Worm (Caenorhabditis elegans): ENCODE data around the gene F59A6.4.

F59A6.4 gene

DNA sequence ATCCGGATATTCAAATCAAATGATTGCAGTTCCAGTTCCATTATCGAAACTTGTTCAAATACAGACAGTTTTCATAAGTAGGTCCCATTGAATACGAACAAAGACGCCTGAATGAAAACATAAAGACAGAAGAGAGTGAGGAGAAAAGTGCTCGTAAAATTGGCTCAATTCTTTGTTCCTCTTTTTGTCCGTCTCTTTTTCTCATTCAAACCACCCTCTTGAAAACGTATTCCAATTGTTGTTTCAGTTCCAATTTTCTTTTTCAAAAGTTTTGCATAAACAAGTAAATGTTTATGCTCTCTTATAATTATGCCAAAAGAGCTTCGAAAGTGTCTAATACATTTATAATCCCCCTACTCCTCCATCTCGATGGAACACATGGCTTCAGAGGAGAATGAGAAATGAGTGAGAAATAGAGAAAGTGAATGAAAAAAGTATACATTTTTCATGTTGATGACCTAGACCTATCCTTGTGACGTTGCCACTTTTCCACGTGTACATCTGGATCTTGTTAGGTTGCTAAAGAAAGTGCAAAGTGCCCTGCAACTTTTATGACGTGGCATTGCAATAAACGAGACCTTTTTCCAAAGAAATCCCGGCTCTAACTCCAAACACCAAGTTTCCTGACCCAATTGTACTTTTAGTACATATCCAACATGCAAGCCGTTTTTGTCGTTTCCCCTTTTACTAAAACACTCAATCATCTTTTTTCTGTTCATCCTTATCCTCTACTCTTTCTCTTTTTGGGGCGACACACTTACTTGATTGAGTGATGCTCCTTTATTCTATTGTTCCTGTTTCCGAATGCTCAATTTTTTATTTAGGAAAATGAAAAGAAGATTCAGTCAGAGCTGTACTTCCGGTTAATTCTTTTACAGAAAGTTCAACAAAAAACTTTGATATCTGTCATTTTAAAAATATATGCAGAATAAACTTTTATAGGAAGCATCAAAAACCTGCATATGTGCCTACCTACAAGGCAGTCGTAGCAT, 41.6 kb downstream of the F59A6.4 start:
- TF ChIP-seq him-1 (tag; optimal IDR thresholded peaks at IDR 0.05) (no peak), dao-5 (tag; optimal IDR thresholded peaks at IDR 0.05) (no peak), W03F9.2 (tag; optimal IDR thresholded peaks at IDR 0.05) (no peak)

DNA sequence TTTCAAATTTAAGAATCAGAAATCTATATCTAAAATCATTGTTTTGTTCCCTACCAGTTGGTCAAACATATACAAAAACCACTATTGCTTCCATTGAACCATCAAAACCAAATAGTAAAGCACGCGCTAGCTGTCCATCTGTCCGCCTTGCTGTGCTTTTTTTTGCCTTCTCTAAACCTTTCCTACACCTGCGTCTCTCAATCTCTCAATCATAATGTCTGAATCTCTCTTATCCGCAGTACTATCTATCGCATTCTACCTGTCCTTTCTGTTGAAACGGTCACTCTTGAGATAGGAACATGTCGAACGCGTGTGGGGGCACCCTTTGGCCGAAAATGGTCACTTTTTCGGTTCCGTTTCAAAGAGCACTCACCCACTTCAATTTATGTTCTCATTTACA, 42.4 kb downstream of the F59A6.4 start:
- TF ChIP-seq him-1 (tag; optimal IDR thresholded peaks at IDR 0.05) (no peak), W03F9.2 (tag; optimal IDR thresholded peaks at IDR 0.05) (no peak), dao-5 (tag; optimal IDR thresholded peaks at IDR 0.05) (no peak)

DNA sequence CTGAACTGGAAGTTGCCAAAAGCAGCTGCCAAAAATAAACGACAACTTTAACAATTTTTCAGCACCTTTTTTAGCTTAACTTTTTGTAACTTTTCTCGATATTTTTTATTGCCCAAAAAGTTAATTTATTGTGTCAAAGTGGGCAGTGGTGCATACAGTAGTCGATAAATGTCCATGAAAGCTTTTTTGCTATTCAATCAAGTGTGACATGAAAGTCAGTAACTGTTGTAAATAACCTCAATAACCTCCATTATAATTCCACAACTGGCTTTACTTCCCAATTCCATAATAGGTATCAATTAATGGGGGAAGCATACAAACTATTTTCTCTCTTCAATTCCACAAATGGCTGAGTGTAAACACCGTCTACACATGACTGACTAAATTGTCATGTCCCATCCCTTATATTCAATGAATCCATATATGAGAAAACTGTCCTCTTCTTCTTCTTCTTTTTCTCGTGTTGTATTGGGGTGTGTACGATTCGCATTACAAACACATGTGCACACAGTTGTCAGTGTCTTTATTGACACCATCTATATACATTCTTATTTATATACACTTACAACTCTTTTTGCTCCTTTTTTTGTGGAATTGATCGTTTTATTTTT, 43.4 kb downstream of the F59A6.4 start:
- no peak for TF ChIP-seq dao-5 (tag; optimal IDR thresholded peaks at IDR 0.05)
- TF ChIP-seq him-1 (tag; optimal IDR thresholded peaks at IDR 0.05), result no peak
- no peak for TF ChIP-seq W03F9.2 (tag; optimal IDR thresholded peaks at IDR 0.05)

DNA sequence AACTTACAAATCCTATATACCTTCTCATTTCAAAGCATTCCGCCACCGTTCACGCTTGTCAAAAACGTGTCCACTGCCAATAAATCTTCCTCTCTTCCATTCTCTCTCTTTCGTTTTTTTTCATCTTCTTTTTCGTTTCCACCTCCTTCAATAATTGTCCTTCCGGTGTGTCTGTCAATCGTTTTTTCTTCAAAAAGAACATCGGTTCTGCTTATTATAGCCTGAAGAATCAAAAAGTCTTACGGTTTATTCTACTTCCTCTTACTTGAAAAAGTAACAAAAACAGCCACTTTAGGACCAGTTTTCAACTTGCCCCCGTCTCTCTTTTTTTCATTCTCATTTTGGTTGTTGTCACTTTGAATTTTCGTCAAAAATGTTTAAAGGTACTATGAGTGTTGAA, 44.4 kb downstream of the F59A6.4 start:
- TF ChIP-seq him-1 (tag; optimal IDR thresholded peaks at IDR 0.05) (no peak), W03F9.2 (tag; optimal IDR thresholded peaks at IDR 0.05) (no peak), dao-5 (tag; optimal IDR thresholded peaks at IDR 0.05) (no peak)

DNA sequence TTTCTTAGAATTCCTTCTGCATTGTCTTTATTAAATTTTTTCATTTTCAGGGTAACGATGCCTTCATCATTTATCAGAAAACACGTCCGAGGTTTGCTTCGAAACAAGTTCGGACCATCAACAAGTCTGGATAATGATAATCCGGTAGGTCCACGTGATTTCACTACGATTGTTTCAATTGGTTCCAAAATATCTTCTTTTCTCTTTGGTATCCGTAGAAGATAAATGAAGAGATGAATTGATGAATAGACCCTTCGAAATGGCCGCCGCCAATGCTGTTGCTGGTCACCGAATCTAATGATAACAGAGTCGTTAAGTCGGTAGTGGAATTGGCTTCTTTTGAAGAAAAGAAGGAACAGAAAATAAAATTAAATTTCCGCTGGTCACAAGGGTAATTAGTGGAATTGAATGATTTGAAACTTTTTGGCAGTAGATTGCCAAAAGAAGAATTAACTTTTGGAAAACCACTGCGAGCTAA, 45.0 kb downstream of the F59A6.4 start, which contains the start of gene F33G12.6:
Gene F33G12.6 (plus strand): TSS at position 51 of the 478 bp plus-strand sequence.
- TF ChIP-seq dao-5 (tag; optimal IDR thresholded peaks at IDR 0.05) (no peak), him-1 (tag; optimal IDR thresholded peaks at IDR 0.05) (no peak), W03F9.2 (tag; optimal IDR thresholded peaks at IDR 0.05) (no peak)

DNA sequence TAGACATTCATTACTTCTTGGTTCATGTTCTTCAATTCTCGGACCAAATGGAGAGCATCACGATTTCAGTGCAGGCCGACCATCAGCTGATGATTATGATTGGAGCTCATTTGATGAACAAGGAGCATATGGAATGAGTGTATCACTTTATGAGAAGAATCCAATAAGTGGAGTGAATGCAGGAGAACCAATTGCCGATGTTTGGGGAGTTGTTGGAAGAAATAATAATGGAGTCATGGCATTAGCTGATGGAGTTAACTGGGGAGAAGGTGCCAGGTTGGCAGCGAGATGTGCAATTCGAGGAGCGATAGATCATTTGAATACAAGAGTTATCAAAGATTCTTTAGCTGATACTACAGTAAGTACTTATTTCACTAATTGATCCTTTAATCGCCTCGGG, 45.9 kb downstream of the F59A6.4 start:
- TF ChIP-seq dao-5 (tag; optimal IDR thresholded peaks at IDR 0.05) (no peak), him-1 (tag; optimal IDR thresholded peaks at IDR 0.05) (no peak), W03F9.2 (tag; optimal IDR thresholded peaks at IDR 0.05) (no peak)

DNA sequence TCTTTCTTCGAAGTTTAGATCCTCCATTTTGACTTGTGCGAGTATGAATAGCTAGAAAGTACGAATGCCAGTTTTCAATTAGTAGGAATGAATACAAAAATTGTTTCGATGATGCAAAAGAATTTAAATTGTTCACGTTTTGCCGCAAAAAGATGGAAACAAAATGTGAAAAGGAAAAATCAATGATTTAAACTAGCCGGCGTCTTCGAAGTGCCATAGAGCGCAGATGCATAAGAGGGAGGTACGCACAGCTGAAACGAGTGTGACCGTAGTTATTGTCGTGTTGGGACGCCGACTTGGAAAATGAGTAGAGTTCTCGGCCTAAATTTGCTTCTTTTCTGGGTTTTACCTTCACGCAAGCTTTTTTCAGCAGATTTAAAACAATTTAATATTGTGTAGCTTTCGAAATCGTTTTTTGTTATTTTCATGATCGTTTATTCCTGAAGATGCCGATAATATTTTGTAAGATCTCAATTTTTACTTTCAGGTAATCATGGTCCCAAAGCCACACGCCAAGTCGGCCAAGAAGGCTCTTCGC, 50.3 kb downstream of the F59A6.4 start, which contains the start of the genes ify-1 and rpl-22:
Gene ify-1 (minus strand): TSS at position 51 of the 538 bp plus-strand sequence.
Gene rpl-22 (plus strand): TSS at position 488 of the 538 bp plus-strand sequence.
- TF ChIP-seq W03F9.2 (tag; optimal IDR thresholded peaks at IDR 0.05) (peak; percentile 94), him-1 (tag; optimal IDR thresholded peaks at IDR 0.05) (peak; percentile 76), dao-5 (tag; optimal IDR thresholded peaks at IDR 0.05) (no peak)

DNA sequence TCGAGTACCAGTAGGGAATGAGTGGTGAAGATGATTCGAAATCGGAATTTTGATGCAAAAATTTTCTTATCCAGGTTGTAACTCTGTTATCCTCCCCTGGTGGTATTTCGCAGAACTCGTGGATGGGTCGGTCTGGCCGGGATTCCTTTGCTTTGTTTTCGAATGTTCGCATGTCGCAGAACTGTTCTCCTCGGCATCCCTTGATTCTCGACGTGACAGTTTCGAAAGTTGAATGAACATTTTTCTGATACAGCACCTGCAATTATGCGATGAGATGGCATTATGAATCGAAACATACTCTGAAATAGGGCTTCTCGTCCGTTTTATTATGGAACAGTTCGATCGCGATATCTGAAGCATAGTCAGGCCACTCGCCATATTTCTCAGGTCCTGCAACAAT, 51.4 kb downstream of the F59A6.4 start:
- TF ChIP-seq him-1 (tag; optimal IDR thresholded peaks at IDR 0.05) (no peak), dao-5 (tag; optimal IDR thresholded peaks at IDR 0.05) (no peak), W03F9.2 (tag; optimal IDR thresholded peaks at IDR 0.05) (no peak)

DNA sequence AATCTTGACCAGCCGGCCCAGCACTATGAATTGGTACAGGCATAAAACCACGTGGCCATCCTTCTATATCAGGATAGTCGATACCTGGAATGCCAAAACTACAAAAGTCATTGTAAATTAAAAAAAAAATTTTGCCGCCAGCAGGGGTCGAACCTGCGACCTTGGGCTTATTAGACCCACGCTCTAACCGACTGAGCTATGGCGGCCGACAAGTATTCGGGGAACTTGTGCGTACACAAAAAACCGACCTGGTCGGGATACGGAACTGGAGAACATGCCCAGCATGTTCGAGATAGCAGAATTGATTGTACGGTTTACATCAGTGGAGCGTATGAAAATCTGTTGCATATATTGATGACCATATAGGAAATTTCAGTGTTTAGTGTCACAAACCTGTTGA, 52.4 kb downstream of the F59A6.4 start:
- TF ChIP-seq him-1 (tag; optimal IDR thresholded peaks at IDR 0.05) (peak; percentile 55), W03F9.2 (tag; optimal IDR thresholded peaks at IDR 0.05) (peak; percentile 12), dao-5 (tag; optimal IDR thresholded peaks at IDR 0.05) (peak; percentile 13)
